Worm (Caenorhabditis elegans) whole organism, L4 larva: ENCODE results near the gene ddx-23.

Source experiments
- F10B5.3 ChIP-seq: sonication (generic microtip); optimal IDR thresholded peaks from 2 replicates; lab custom pipeline; 2016; ENCODE audit warnings: mild to moderate bottlenecking, missing genetic modification characterization, missing compliant biosample characterization
- F37D6.2 ChIP-seq: sonication (generic microtip); optimal IDR thresholded peaks from 2 replicates; lab custom pipeline; 2016; ENCODE audit warnings: mild to moderate bottlenecking, missing genetic modification characterization, missing compliant biosample characterization
- F44E2.7 ChIP-seq: fragments of 200-800 bp; sonication (Bioruptor generic); IDR thresholded peaks from 2 replicates; pipeline ENCODE4 v2.1.2; 2022; ENCODE audit warnings: missing genetic modification characterization, missing compliant biosample characterization
- Y105C5A.15 ChIP-seq: fragments of 200-800 bp; sonication (Bioruptor generic); IDR thresholded peaks from 2 replicates; pipeline ENCODE4 v1.3.6; 2022; ENCODE audit warnings: missing genetic modification characterization, missing compliant biosample characterization
- Y75B8A.6 ChIP-seq: fragments of 200-800 bp; sonication (Bioruptor generic); IDR thresholded peaks from 2 replicates; pipeline ENCODE4 v1.3.6; 2022; ENCODE audit warnings: missing genetic modification reagents, missing genetic modification characterization, missing compliant biosample characterization
- ZK337.2 ChIP-seq: fragments of 200-800 bp; sonication (Bioruptor generic); IDR thresholded peaks from 2 replicates; pipeline ENCODE4 v1.3.6; 2022; ENCODE audit warnings: missing genetic modification reagents, missing genetic modification characterization, missing compliant biosample characterization
- aha-1 ChIP-seq: fragments of 150-350 bp; peaks from one replicate; lab custom pipeline; 2014; ENCODE audit warnings: missing biosample characterization, missing genetic modification characterization
- attf-4 ChIP-seq: sonication (generic microtip); optimal IDR thresholded peaks from 3 replicates; lab custom pipeline; 2017; ENCODE audit warnings: missing biosample characterization, missing genetic modification characterization
- ceh-28 ChIP-seq: fragments of 150-350 bp; optimal IDR thresholded peaks from 2 replicates; lab custom pipeline; 2014; ENCODE audit warnings: missing biosample characterization, missing genetic modification reagents, missing genetic modification characterization
- ceh-44 ChIP-seq: fragments of 200-800 bp; sonication (Bioruptor generic); IDR thresholded peaks from 2 replicates; pipeline ENCODE4 v1.3.6; 2022; ENCODE audit warnings: missing genetic modification reagents, missing genetic modification characterization, missing compliant biosample characterization
- ceh-82 ChIP-seq: sonication (generic microtip); optimal IDR thresholded peaks from 2 replicates; lab custom pipeline; 2017; ENCODE audit warnings: missing biosample characterization, missing genetic modification characterization
- dve-1 ChIP-seq: sonication (generic microtip); optimal IDR thresholded peaks from 2 replicates; lab custom pipeline; 2017; ENCODE audit warnings: antibody characterized with exemption, mild to moderate bottlenecking, missing genetic modification characterization, missing compliant biosample characterization; ENCODE audit not compliant: insufficient read depth
- fos-1 ChIP-seq: fragments of 150-350 bp; optimal IDR thresholded peaks from 2 replicates; lab custom pipeline; 2014; ENCODE audit warnings: missing biosample characterization, missing genetic modification characterization
- hif-1 ChIP-seq, 2 experiments: sonication (generic microtip); optimal IDR thresholded peaks; 2 replicates each; lab custom pipeline; 2016 to 2017; ENCODE audit warnings: missing compliant biosample characterization in 2 of 2, missing genetic modification characterization in 2 of 2, missing genetic modification reagents in 2 of 2, missing genotype in 2 of 2, mild to moderate bottlenecking in 1 of 2
- hmg-1.1 ChIP-seq: fragments of 200-800 bp; sonication (Bioruptor generic); IDR thresholded peaks from 2 replicates; pipeline ENCODE4 v1.3.6; 2022; ENCODE audit warnings: missing genetic modification reagents, missing genetic modification characterization, missing compliant biosample characterization
- lin-15B ChIP-seq: fragments of 150-350 bp; sonication (generic microtip); optimal IDR thresholded peaks from 3 replicates; lab custom pipeline; 2014; ENCODE audit warnings: missing biosample characterization, missing genetic modification characterization
- lsy-2 ChIP-seq, 2 experiments: fragments of 150-350 bp in 1 of 2; sonication (generic microtip) in 1 of 2; optimal IDR thresholded peaks; 2 replicates each; lab custom pipeline; 2014 to 2017; ENCODE audit warnings: missing biosample characterization in 2 of 2, missing genetic modification characterization in 2 of 2
- madf-9 ChIP-seq: fragments of 200-800 bp; sonication (Bioruptor generic); conservative IDR thresholded peaks from 2 replicates; pipeline ENCODE4 v1.3.6; 2022; ENCODE audit warnings: missing genetic modification reagents, missing genetic modification characterization, missing compliant biosample characterization
- mdt-29 ChIP-seq: fragments of 200-800 bp; sonication (Bioruptor generic); IDR thresholded peaks from 2 replicates; pipeline ENCODE4 v1.3.6; 2022; ENCODE audit warnings: missing genetic modification reagents, missing genetic modification characterization, missing compliant biosample characterization
- nhr-41 ChIP-seq: fragments of 200-800 bp; sonication (Bioruptor generic); IDR thresholded peaks from 2 replicates; pipeline ENCODE4 v1.3.6; 2022; ENCODE audit warnings: missing genetic modification reagents, missing genetic modification characterization, missing compliant biosample characterization
- nhr-6 ChIP-seq: fragments of 150-350 bp; optimal IDR thresholded peaks from 2 replicates; lab custom pipeline; 2014; ENCODE audit warnings: missing biosample characterization, missing genetic modification characterization
- nhr-77 ChIP-seq: fragments of 150-350 bp; optimal IDR thresholded peaks from 2 replicates; lab custom pipeline; 2014; ENCODE audit warnings: missing biosample characterization, missing genetic modification characterization
- pha-4 ChIP-seq, 2 experiments: fragments of 150-350 bp in 1 of 2; fragments of 200-800 bp in 1 of 2; sonication (Bioruptor generic) in 1 of 2; IDR thresholded peaks in 1 of 2; optimal IDR thresholded peaks in 1 of 2; 2 replicates each; pipeline versions ENCODE4 v1.3.6 to Lab custom; 2014 to 2022; ENCODE audit warnings: missing genetic modification characterization in 2 of 2, missing genetic modification reagents in 2 of 2, missing biosample characterization in 1 of 2, missing compliant biosample characterization in 1 of 2
- php-3 ChIP-seq: fragments of 200-800 bp; sonication (Bioruptor generic); IDR thresholded peaks from 2 replicates; pipeline ENCODE4 v1.3.6; 2022; ENCODE audit warnings: missing genetic modification reagents, missing genetic modification characterization, missing compliant biosample characterization
- set-16 ChIP-seq: fragments of 200-800 bp; sonication (Bioruptor generic); IDR thresholded peaks from 2 replicates; pipeline ENCODE4 v1.3.6; 2022; ENCODE audit warnings: missing genetic modification reagents, missing genetic modification characterization, missing compliant biosample characterization
- snpc-1.2 ChIP-seq: fragments of 200-800 bp; sonication (Bioruptor generic); IDR thresholded peaks from 2 replicates; pipeline ENCODE4 v1.3.6; 2022; ENCODE audit warnings: missing genetic modification reagents, missing genetic modification characterization, missing compliant biosample characterization
- spr-1 ChIP-seq: sonication (generic microtip); optimal IDR thresholded peaks from 2 replicates; lab custom pipeline; 2016; ENCODE audit warnings: mild to moderate bottlenecking, missing genetic modification characterization, missing compliant biosample characterization
- tra-1 ChIP-seq: fragments of 200-800 bp; sonication (Bioruptor generic); IDR thresholded peaks from 2 replicates; pipeline ENCODE4 v1.3.6; 2022; ENCODE audit warnings: missing genetic modification reagents, missing genetic modification characterization, missing compliant biosample characterization
- unc-62 ChIP-seq, 3 experiments: fragments of 150-350 bp in 1 of 3; sonication (generic microtip); optimal IDR thresholded peaks in 2 of 3; peaks in 1 of 3; 1 replicate in 1 of 3; 2 replicates in 2 of 3; lab custom pipeline; 2014 to 2017; ENCODE audit warnings: missing biosample characterization in 3 of 3, missing genetic modification characterization in 3 of 3, missing genetic modification reagents in 3 of 3, missing genotype in 1 of 3
- vab-7 ChIP-seq: fragments of 200-800 bp; sonication (Bioruptor generic); IDR thresholded peaks from 2 replicates; pipeline ENCODE4 v1.3.6; 2022; ENCODE audit warnings: missing genetic modification reagents, missing genetic modification characterization, missing compliant biosample characterization
- zfp-3 ChIP-seq: fragments of 200-800 bp; sonication (Bioruptor generic); conservative IDR thresholded peaks from 2 replicates; pipeline ENCODE4 v1.3.6; 2022; ENCODE audit warnings: missing genetic modification reagents, missing genetic modification characterization, missing compliant biosample characterization
- zip-11 ChIP-seq: fragments of 200-800 bp; sonication (Bioruptor generic); IDR thresholded peaks from 2 replicates; pipeline ENCODE4 v1.3.6; 2022; ENCODE audit warnings: missing genetic modification characterization, missing compliant biosample characterization
- ztf-7 ChIP-seq: fragments of 150-350 bp; optimal IDR thresholded peaks from 2 replicates; lab custom pipeline; 2014; ENCODE audit warnings: missing biosample characterization, missing genetic modification characterization

ddx-23 gene

ce11 chrIII:5884459-5884858 lies 31.4 kb upstream of the ddx-23 start:
- no peak for TF ChIP-seq fos-1
- no peak for TF ChIP-seq nhr-77 (tag; lab: Kevin White, UChicago)
- TF ChIP-seq nhr-41 (GFP tag; lab: Robert Waterston, UW): no peak
- no peak for TF ChIP-seq zip-11 (GFP tag; lab: Robert Waterston, UW)
- TF ChIP-seq ceh-82 (tag; lab: Kevin White, UChicago): no peak
- TF ChIP-seq pha-4 (GFP tag; IDR thresholded peaks at IDR 0.05; lab: Robert Waterston, UW): no peak
- no peak for TF ChIP-seq pha-4 (tag; optimal IDR thresholded peaks at IDR 0.05; lab: Kevin White, UChicago)
- TF ChIP-seq snpc-1.2: no peak
- no peak for TF ChIP-seq hmg-1.1 (GFP tag; lab: Robert Waterston, UW)
- TF ChIP-seq vab-7 (GFP tag; lab: Robert Waterston, UW): no peak
- TF ChIP-seq php-3 (GFP tag; lab: Robert Waterston, UW): no peak
- TF ChIP-seq unc-62 (GFP tag; optimal IDR thresholded peaks at IDR 0.05 in 1 of 2; lab: Kevin White, UChicago): peak in 1 of 2 experiments; percentile 95
- TF ChIP-seq unc-62 (tag; optimal IDR thresholded peaks at IDR 0.05; lab: Kevin White, UChicago): no peak
- peak; percentile 44 for TF ChIP-seq aha-1 (tag; lab: Kevin White, UChicago)
- TF ChIP-seq nhr-6 (tag; lab: Kevin White, UChicago): no peak
- TF ChIP-seq, all 104 proteins: peak for 2

- TF ChIP-seq mdt-29 (GFP tag; lab: Robert Waterston, UW): no peak
- no peak for TF ChIP-seq attf-4 (tag; lab: Kevin White, UChicago)
- TF ChIP-seq zip-11 (GFP tag; lab: Robert Waterston, UW): no peak
- TF ChIP-seq ceh-28 (tag; lab: Kevin White, UChicago): no peak
- no peak for TF ChIP-seq lin-15B (tag; lab: Kevin White, UChicago)
- TF ChIP-seq F44E2.7 (GFP tag; lab: Robert Waterston, UW): no peak
- TF ChIP-seq tra-1 (GFP tag; lab: Robert Waterston, UW): no peak
Observed at ce11 chrIII:5884007-5884406, 30.9 kb upstream of the ddx-23 start, which contains the start of gene C28H8.5. Gene C28H8.5, plus strand, starts transcription at chrIII:5884307.

ce11 chrIII:5883517-5883916 lies 30.4 kb upstream of the ddx-23 start:
- TF ChIP-seq spr-1 (no peak), unc-62 (GFP tag; optimal IDR thresholded peaks at IDR 0.05 in 1 of 2; lab: Kevin White, UChicago) (no peak), unc-62 (tag; optimal IDR thresholded peaks at IDR 0.05; lab: Kevin White, UChicago) (no peak), dve-1 (tag; lab: Kevin White, UChicago) (no peak)

- TF ChIP-seq fos-1 (no peak), lsy-2 (tag; optimal IDR thresholded peaks at IDR 0.05; lab: Kevin White, UChicago) (no peak), hif-1 (tag; optimal IDR thresholded peaks at IDR 0.05; lab: Kevin White, UChicago) (no peak), lin-15B (tag; lab: Kevin White, UChicago) (no peak), ztf-7 (tag; lab: Kevin White, UChicago) (no peak), set-16 (no peak), F10B5.3 (no peak), Y105C5A.15 (GFP tag; lab: Robert Waterston, UW) (no peak), zfp-3 (GFP tag; lab: Robert Waterston, UW) (no peak), madf-9 (GFP tag; lab: Robert Waterston, UW) (no peak), zip-11 (GFP tag; lab: Robert Waterston, UW) (no peak), Y75B8A.6 (GFP tag; lab: Robert Waterston, UW) (no peak), spr-1 (no peak), ZK337.2 (no peak), attf-4 (tag; lab: Kevin White, UChicago) (no peak), ceh-44 (GFP tag; lab: Robert Waterston, UW) (no peak), F37D6.2 (no peak)
Observed at ce11 chrIII:5882823-5883222, 29.8 kb upstream of the ddx-23 start, which contains the start of gene F01F1.14. Gene F01F1.14, minus strand, starts transcription at chrIII:5882923.
